Worm (Caenorhabditis elegans) whole organism, L1 larva: ENCODE measurements around the gene F01D5.3.

Source experiments
- C04F5.9 ChIP-seq: sonication (generic microtip); optimal IDR thresholded peaks from 2 replicates; lab custom pipeline; 2016; ENCODE audit warnings: missing genetic modification characterization, missing compliant biosample characterization
- C34B4.2 ChIP-seq: sonication (generic microtip); optimal IDR thresholded peaks from 2 replicates; lab custom pipeline; 2017; ENCODE audit warnings: mild to moderate bottlenecking, missing genetic modification characterization, missing compliant biosample characterization
- F16B12.6 ChIP-seq: fragments of 150-350 bp; optimal IDR thresholded peaks from 2 replicates; lab custom pipeline; 2014; ENCODE audit warnings: missing biosample characterization, missing genetic modification characterization
- alr-1 ChIP-seq: fragments of 200-800 bp; sonication (Bioruptor generic); optimal IDR thresholded peaks from 2 replicates; lab custom pipeline; 2018; ENCODE audit warnings: borderline replicate concordance, mild to moderate bottlenecking, missing genetic modification characterization, missing compliant biosample characterization
- aly-2 ChIP-seq: fragments of 150-350 bp; optimal IDR thresholded peaks from 2 replicates; lab custom pipeline; 2014; ENCODE audit warnings: missing biosample characterization, missing genetic modification characterization
- blmp-1 ChIP-seq: fragments of 150-350 bp; optimal IDR thresholded peaks from 2 replicates; lab custom pipeline; 2014; ENCODE audit warnings: missing biosample characterization, missing genetic modification characterization
- ceh-63 ChIP-seq: fragments of 200-800 bp; sonication (Bioruptor generic); optimal IDR thresholded peaks from 2 replicates; lab custom pipeline; 2018; ENCODE audit warnings: mild to moderate bottlenecking, missing genetic modification characterization, missing compliant biosample characterization
- ceh-82 ChIP-seq, 3 experiments: fragments of 150-350 bp in 1 of 3; sonication (generic microtip) in 2 of 3; optimal IDR thresholded peaks; 2 replicates each; lab custom pipeline; 2014 to 2017; ENCODE audit warnings: missing biosample characterization in 3 of 3, missing genetic modification characterization in 3 of 3
- ceh-88 ChIP-seq: fragments of 200-800 bp; sonication (Bioruptor generic); IDR thresholded peaks from 2 replicates; pipeline ENCODE4 v1.3.6; 2022; ENCODE audit warnings: missing genetic modification characterization, missing compliant biosample characterization
- dsc-1 ChIP-seq: sonication (generic microtip); optimal IDR thresholded peaks from 2 replicates; lab custom pipeline; 2016; ENCODE audit warnings: mild to moderate bottlenecking, missing genetic modification characterization, missing compliant biosample characterization
- efl-3 ChIP-seq: fragments of 200-800 bp; sonication (Bioruptor generic); optimal IDR thresholded peaks from 2 replicates; lab custom pipeline; 2018; ENCODE audit warnings: mild to moderate bottlenecking, missing genetic modification characterization, missing compliant biosample characterization
- egl-13 ChIP-seq: sonication (generic microtip); optimal IDR thresholded peaks from 2 replicates; lab custom pipeline; 2016; ENCODE audit warnings: missing genotype, missing genetic modification reagents, missing genetic modification characterization, missing compliant biosample characterization
- egl-27 ChIP-seq, 2 experiments: fragments of 150-350 bp in 1 of 2; sonication (generic microtip); optimal IDR thresholded peaks; 3 replicates each; lab custom pipeline; 2017 to 2018; ENCODE audit warnings: missing biosample characterization in 2 of 2, missing genetic modification characterization in 2 of 2, missing genetic modification reagents in 2 of 2
- ets-5 ChIP-seq: fragments of 200-800 bp; sonication (Bioruptor generic); IDR thresholded peaks from 2 replicates; pipeline ENCODE4 v1.3.6; 2022; ENCODE audit warnings: missing genetic modification characterization, missing compliant biosample characterization
- fkh-10 ChIP-seq: sonication (generic microtip); optimal IDR thresholded peaks from 2 replicates; lab custom pipeline; 2017; ENCODE audit warnings: missing biosample characterization, missing genetic modification reagents, missing genetic modification characterization
- fkh-8 ChIP-seq: sonication (generic microtip); optimal IDR thresholded peaks from 2 replicates; lab custom pipeline; 2016; ENCODE audit warnings: mild to moderate bottlenecking, missing genetic modification characterization, missing compliant biosample characterization
- fos-1 ChIP-seq: fragments of 150-350 bp; optimal IDR thresholded peaks from 2 replicates; lab custom pipeline; 2014; ENCODE audit warnings: missing biosample characterization, missing genetic modification characterization
- hpl-2 ChIP-seq: fragments of 150-350 bp; optimal IDR thresholded peaks from 2 replicates; lab custom pipeline; 2014; ENCODE audit warnings: missing biosample characterization, missing genetic modification reagents, missing genetic modification characterization
- isw-1 ChIP-seq: fragments of 200-800 bp; sonication (Bioruptor generic); IDR thresholded peaks from 2 replicates; pipeline ENCODE4 v1.3.6; 2022; ENCODE audit warnings: missing genetic modification characterization, missing compliant biosample characterization
- lin-13 ChIP-seq: fragments of 150-350 bp; optimal IDR thresholded peaks from 2 replicates; lab custom pipeline; 2014; ENCODE audit warnings: missing biosample characterization, missing genetic modification reagents, missing genetic modification characterization
- lin-14 ChIP-seq: fragments of 200-800 bp; sonication (Bioruptor generic); optimal IDR thresholded peaks from 2 replicates; lab custom pipeline; 2018; ENCODE audit warnings: mild to moderate bottlenecking, missing genetic modification characterization, moderate library complexity, missing compliant biosample characterization
- lin-15B ChIP-seq: fragments of 150-350 bp; sonication (generic microtip); optimal IDR thresholded peaks from 3 replicates; lab custom pipeline; 2014; ENCODE audit warnings: missing biosample characterization, missing genetic modification characterization
- lin-35 ChIP-seq, 2 experiments: fragments of 150-350 bp; optimal IDR thresholded peaks; 2 replicates each; lab custom pipeline; 2014; ENCODE audit warnings: missing biosample characterization in 2 of 2, missing genetic modification characterization in 2 of 2, missing genetic modification reagents in 2 of 2
- lir-3 ChIP-seq: sonication (generic microtip); optimal IDR thresholded peaks from 2 replicates; lab custom pipeline; 2016; ENCODE audit warnings: mild to moderate bottlenecking, missing genetic modification characterization, moderate library complexity, missing compliant biosample characterization; ENCODE audit not compliant: poor library complexity
- lsy-2 ChIP-seq, 2 experiments: fragments of 150-350 bp; optimal IDR thresholded peaks; 2 replicates each; lab custom pipeline; 2014; ENCODE audit warnings: missing biosample characterization in 2 of 2, missing genetic modification characterization in 2 of 2
- mdl-1 ChIP-seq, 2 experiments: fragments of 150-350 bp; optimal IDR thresholded peaks; 2 replicates each; lab custom pipeline; 2014 to 2017; ENCODE audit warnings: missing biosample characterization in 2 of 2, missing genetic modification characterization in 2 of 2, inconsistent platforms in 1 of 2
- nhr-11 ChIP-seq: fragments of 150-350 bp; optimal IDR thresholded peaks from 2 replicates; lab custom pipeline; 2014; ENCODE audit warnings: missing biosample characterization, missing genetic modification characterization
- nhr-12 ChIP-seq: sonication (generic microtip); optimal IDR thresholded peaks from 2 replicates; lab custom pipeline; 2017; ENCODE audit warnings: missing biosample characterization, missing genetic modification characterization
- nhr-19 ChIP-seq: fragments of 200-800 bp; sonication (Bioruptor generic); conservative IDR thresholded peaks from 2 replicates; pipeline ENCODE4 v1.3.6; 2022; ENCODE audit warnings: missing genetic modification characterization, missing compliant biosample characterization
- nhr-20 ChIP-seq: sonication (generic microtip); optimal IDR thresholded peaks from 2 replicates; lab custom pipeline; 2016; ENCODE audit warnings: mild to moderate bottlenecking, missing genetic modification characterization, missing compliant biosample characterization
- nhr-237 ChIP-seq: fragments of 150-350 bp; optimal IDR thresholded peaks from 2 replicates; lab custom pipeline; 2014; ENCODE audit warnings: missing biosample characterization, missing genetic modification characterization
- nhr-28 ChIP-seq: fragments of 150-350 bp; optimal IDR thresholded peaks from 2 replicates; lab custom pipeline; 2014; ENCODE audit warnings: missing biosample characterization, missing genetic modification characterization
- nhr-47 ChIP-seq: sonication (generic microtip); optimal IDR thresholded peaks from 2 replicates; lab custom pipeline; 2016; ENCODE audit warnings: mild to moderate bottlenecking, missing genetic modification characterization, moderate library complexity, missing compliant biosample characterization
- nhr-71 ChIP-seq: sonication (generic microtip); optimal IDR thresholded peaks from 2 replicates; lab custom pipeline; 2016; ENCODE audit warnings: mild to moderate bottlenecking, missing genetic modification characterization, moderate library complexity, missing compliant biosample characterization
- nhr-76 ChIP-seq: sonication (generic microtip); optimal IDR thresholded peaks from 2 replicates; lab custom pipeline; 2017; ENCODE audit warnings: missing biosample characterization, missing genetic modification characterization
- nhr-84 ChIP-seq: sonication (generic microtip); optimal IDR thresholded peaks from 2 replicates; lab custom pipeline; 2017; ENCODE audit warnings: missing biosample characterization, missing genetic modification characterization
- nhr-85 ChIP-seq: sonication (generic microtip); peaks from one replicate; lab custom pipeline; 2016; ENCODE audit warnings: missing genetic modification characterization, inconsistent platforms, missing compliant biosample characterization
- pag-3 ChIP-seq: sonication (generic microtip); optimal IDR thresholded peaks from 2 replicates; lab custom pipeline; 2017; ENCODE audit warnings: missing genetic modification characterization, mild to moderate bottlenecking, missing compliant biosample characterization, antibody characterized with exemption, borderline replicate concordance; ENCODE audit not compliant: insufficient read depth
- pax-3 ChIP-seq: fragments of 200-800 bp; sonication (Bioruptor generic); optimal IDR thresholded peaks from 2 replicates; lab custom pipeline; 2018; ENCODE audit warnings: mild to moderate bottlenecking, missing genetic modification characterization, moderate library complexity, missing compliant biosample characterization
- pqm-1 ChIP-seq: sonication (generic microtip); optimal IDR thresholded peaks from 3 replicates; lab custom pipeline; 2017; ENCODE audit warnings: missing biosample characterization, missing genetic modification characterization
- skn-1 ChIP-seq: fragments of 150-350 bp; optimal IDR thresholded peaks from 2 replicates; lab custom pipeline; 2014; ENCODE audit warnings: missing biosample characterization, missing genetic modification characterization
- snpc-4 ChIP-seq: fragments of 150-350 bp; optimal IDR thresholded peaks from 2 replicates; lab custom pipeline; 2014; ENCODE audit warnings: missing biosample characterization, missing genetic modification characterization
- snu-23 ChIP-seq: sonication (generic microtip); optimal IDR thresholded peaks from 2 replicates; lab custom pipeline; 2016; ENCODE audit warnings: missing genetic modification characterization, missing compliant biosample characterization
- sox-4 ChIP-seq: sonication (generic microtip); optimal IDR thresholded peaks from 2 replicates; lab custom pipeline; 2016; ENCODE audit warnings: missing genetic modification characterization, missing compliant biosample characterization
- sptf-1 ChIP-seq: fragments of 150-350 bp; optimal IDR thresholded peaks from 2 replicates; lab custom pipeline; 2014; ENCODE audit warnings: missing biosample characterization, missing genetic modification characterization
- tbx-2 ChIP-seq: sonication (generic microtip); optimal IDR thresholded peaks from 2 replicates; lab custom pipeline; 2016; ENCODE audit warnings: missing genetic modification characterization, missing compliant biosample characterization
- tlp-1 ChIP-seq: fragments of 150-350 bp; optimal IDR thresholded peaks from 2 replicates; lab custom pipeline; 2014; ENCODE audit warnings: missing biosample characterization, missing genetic modification characterization
- unc-30 ChIP-seq: sonication (generic microtip); optimal IDR thresholded peaks from 2 replicates; lab custom pipeline; 2017; ENCODE audit warnings: missing biosample characterization, missing genetic modification characterization
- unc-86 ChIP-seq: sonication (generic microtip); optimal IDR thresholded peaks from 2 replicates; lab custom pipeline; 2016; ENCODE audit warnings: missing genetic modification characterization, missing compliant biosample characterization
- unc-98 ChIP-seq: fragments of 200-800 bp; sonication (Bioruptor generic); IDR thresholded peaks from 2 replicates; pipeline ENCODE4 v1.3.6; 2022; ENCODE audit warnings: missing genetic modification characterization, missing compliant biosample characterization
- vab-15 ChIP-seq: sonication (generic microtip); optimal IDR thresholded peaks from 2 replicates; lab custom pipeline; 2017; ENCODE audit warnings: missing genotype, mild to moderate bottlenecking, missing genetic modification characterization, missing compliant biosample characterization
- zag-1 ChIP-seq: fragments of 150-350 bp; optimal IDR thresholded peaks from 2 replicates; lab custom pipeline; 2014; ENCODE audit warnings: missing biosample characterization, missing genetic modification characterization
- zip-4 ChIP-seq: fragments of 200-800 bp; sonication (Bioruptor generic); optimal IDR thresholded peaks from 2 replicates; lab custom pipeline; 2018; ENCODE audit warnings: mild to moderate bottlenecking, missing genetic modification characterization, moderate library complexity, missing compliant biosample characterization
- ztf-11 ChIP-seq, 2 experiments: sonication (generic microtip); optimal IDR thresholded peaks; 2 replicates each; lab custom pipeline; 2016 to 2017; ENCODE audit warnings: missing genetic modification characterization in 2 of 2, missing biosample characterization in 1 of 2, missing compliant biosample characterization in 1 of 2
- ztf-4 ChIP-seq: fragments of 150-350 bp; optimal IDR thresholded peaks from 2 replicates; lab custom pipeline; 2014; ENCODE audit warnings: missing biosample characterization, missing genetic modification characterization

The F01D5.3 gene

DNA sequence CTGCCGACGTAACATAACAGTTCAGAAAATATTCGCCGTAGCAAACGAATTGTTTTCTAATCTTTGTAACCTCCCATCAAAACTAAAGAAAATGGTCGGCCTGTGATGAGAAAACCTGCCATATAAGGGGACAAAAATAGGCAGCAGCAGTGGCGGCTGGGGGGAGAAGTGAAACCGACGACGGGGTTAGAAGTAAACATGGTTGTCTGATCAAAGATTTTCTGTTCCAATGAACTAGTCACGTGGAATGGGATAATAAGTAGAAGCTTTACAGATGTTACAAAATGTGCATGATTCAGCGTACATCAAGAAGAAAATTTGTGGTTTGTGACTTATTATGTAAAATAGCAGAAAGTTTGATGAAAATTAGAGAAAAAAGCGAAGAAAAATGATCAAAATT, 45.3 kb upstream of the F01D5.3 start:
- TF ChIP-seq unc-86 (tag; lab: Kevin White, UChicago) = no peak
- TF ChIP-seq ceh-63 = no peak
- TF ChIP-seq nhr-237 (tag; lab: Kevin White, UChicago) = no peak
- TF ChIP-seq C34B4.2 (tag; lab: Kevin White, UChicago) = no peak
- TF ChIP-seq hpl-2 (GFP tag; lab: Kevin White, UChicago) = no peak
- TF ChIP-seq unc-98 = no peak
- no peak for TF ChIP-seq zip-4 (GFP tag; lab: Kevin White, UChicago)
- TF ChIP-seq lir-3 = no peak
- TF ChIP-seq fkh-10 (GFP tag; lab: Kevin White, UChicago) = no peak
- TF ChIP-seq zag-1 (tag; lab: Kevin White, UChicago) = no peak
- no peak for TF ChIP-seq egl-27 (tag; optimal IDR thresholded peaks at IDR 0.05; lab: Kevin White, UChicago)
- no peak for TF ChIP-seq nhr-76
- no peak for TF ChIP-seq nhr-11 (tag; lab: Kevin White, UChicago)
- TF ChIP-seq blmp-1 (tag; lab: Kevin White, UChicago) = peak; percentile 51
- peak; percentile 47 for TF ChIP-seq lin-14 (GFP tag; lab: Kevin White, UChicago)
- no peak for TF ChIP-seq skn-1 (tag; lab: Kevin White, UChicago)
- TF ChIP-seq pag-3 (tag; lab: Kevin White, UChicago) = no peak
- peak; percentile 50 for TF ChIP-seq fkh-8 (tag; lab: Kevin White, UChicago)
- no peak for TF ChIP-seq ceh-88 (GFP tag; lab: Robert Waterston, UW)
- no peak for TF ChIP-seq sox-4 (tag; lab: Kevin White, UChicago)
- TF ChIP-seq snu-23 (GFP tag; lab: Kevin White, UChicago) = peak; percentile 26
- TF ChIP-seq nhr-19 = no peak
- no peak for TF ChIP-seq tlp-1 (tag; lab: Kevin White, UChicago)
- peak; percentile 27 for TF ChIP-seq dsc-1 (tag; lab: Kevin White, UChicago)
- TF ChIP-seq ceh-82 (tag; optimal IDR thresholded peaks at IDR 0.05; lab: Kevin White, UChicago) = no peak
- peak in 1 of 2 experiments; percentile 14 for TF ChIP-seq lin-35 (GFP tag; optimal IDR thresholded peaks at IDR 0.05; lab: Kevin White, UChicago)
- no peak for TF ChIP-seq pqm-1 (tag; lab: Kevin White, UChicago)
- no peak for TF ChIP-seq lin-13
- peak; percentile 74 for TF ChIP-seq nhr-85
- TF ChIP-seq nhr-28 (tag; lab: Kevin White, UChicago) = no peak
- peak; percentile 41 for TF ChIP-seq nhr-20 (tag; lab: Kevin White, UChicago)
- TF ChIP-seq isw-1 (GFP tag; lab: Robert Waterston, UW) = no peak
- TF ChIP-seq nhr-47 (tag; lab: Kevin White, UChicago) = peak; percentile 29
- TF ChIP-seq nhr-84 (tag; lab: Kevin White, UChicago) = no peak
- no peak for TF ChIP-seq ets-5 (GFP tag; lab: Robert Waterston, UW)
- no peak for TF ChIP-seq egl-13 (tag; lab: Kevin White, UChicago)
- no peak for TF ChIP-seq sptf-1 (tag; lab: Kevin White, UChicago)
- TF ChIP-seq lin-15B (tag; lab: Kevin White, UChicago) = no peak
- no peak for TF ChIP-seq vab-15 (tag; lab: Kevin White, UChicago)
- TF ChIP-seq ztf-11 (tag; optimal IDR thresholded peaks at IDR 0.05; lab: Kevin White, UChicago) = no peak
- TF ChIP-seq tbx-2 (tag; lab: Kevin White, UChicago) = no peak
- TF ChIP-seq nhr-12 (tag; lab: Kevin White, UChicago) = no peak
- no peak for TF ChIP-seq aly-2 (tag; lab: Kevin White, UChicago)
- TF ChIP-seq C04F5.9 (tag; lab: Kevin White, UChicago) = no peak
- TF ChIP-seq unc-30 = no peak
- no peak for TF ChIP-seq F16B12.6 (tag; lab: Kevin White, UChicago)
- no peak for TF ChIP-seq lsy-2 (tag; optimal IDR thresholded peaks at IDR 0.05; lab: Kevin White, UChicago)
- TF ChIP-seq alr-1 = no peak
- TF ChIP-seq pax-3 (tag; lab: Kevin White, UChicago) = no peak
- TF ChIP-seq snpc-4 (tag; lab: Kevin White, UChicago) = no peak
- no peak for TF ChIP-seq ztf-4 (tag; lab: Kevin White, UChicago)
- no peak for TF ChIP-seq fos-1 (tag; lab: Kevin White, UChicago)
- no peak for TF ChIP-seq mdl-1 (tag; optimal IDR thresholded peaks at IDR 0.05; lab: Kevin White, UChicago)
- TF ChIP-seq efl-3 (GFP tag; lab: Kevin White, UChicago) = no peak
- peak; percentile 47 for TF ChIP-seq nhr-71 (tag; lab: Kevin White, UChicago)
